Fruit fly (Drosophila melanogaster) whole organism, adult: Measurements from ENCODE around the gene CG33721.
"Not testable (repeated sequence)": the region's sequence is repeated elsewhere in the genome, so short reads cannot be mapped to it uniquely, and the experiment has no call there.

Experiments
- CG11617 ChIP-seq: fragments of 200-800 bp; sonication (Bioruptor generic); optimal IDR thresholded peaks from 2 replicates; lab custom pipeline; 2017; ENCODE audit warnings: mild to moderate bottlenecking, missing biosample characterization, missing genetic modification reagents, missing genetic modification characterization
- CG12768 ChIP-seq: fragments of 200-800 bp; sonication (Bioruptor generic); optimal IDR thresholded peaks from 2 replicates; lab custom pipeline; 2017; ENCODE audit warnings: missing biosample characterization, missing genetic modification characterization, mild to moderate bottlenecking, moderate library complexity, missing genetic modification reagents
- CG14711 ChIP-seq: fragments of 200-800 bp; sonication (Bioruptor generic); optimal IDR thresholded peaks from 2 replicates; lab custom pipeline; 2018; ENCODE audit warnings: missing biosample characterization, mild to moderate bottlenecking, missing genetic modification characterization, moderate library complexity
- CG1620 ChIP-seq: fragments of 200-800 bp; sonication (Bioruptor generic); optimal IDR thresholded peaks from 2 replicates; lab custom pipeline; 2016; ENCODE audit warnings: missing biosample characterization, missing genetic modification characterization
- CG33017 ChIP-seq: fragments of 200-800 bp; sonication (Bioruptor generic); optimal IDR thresholded peaks from 2 replicates; lab custom pipeline; 2018; ENCODE audit warnings: missing biosample characterization, mild to moderate bottlenecking, missing genetic modification characterization, moderate library complexity
- CG5204 ChIP-seq: fragments of 200-800 bp; sonication (Bioruptor generic); optimal IDR thresholded peaks from 2 replicates; lab custom pipeline; 2016; ENCODE audit warnings: missing biosample characterization, missing genetic modification characterization
- CG7045 ChIP-seq: fragments of 200-800 bp; sonication (Bioruptor generic); optimal IDR thresholded peaks from 2 replicates; lab custom pipeline; 2017; ENCODE audit warnings: missing biosample characterization, mild to moderate bottlenecking, missing genetic modification characterization
- CG7101 ChIP-seq: fragments of 200-800 bp; sonication (Bioruptor generic); optimal IDR thresholded peaks from 2 replicates; lab custom pipeline; 2018; ENCODE audit warnings: missing biosample characterization, mild to moderate bottlenecking, missing genetic modification characterization, moderate library complexity
- Clk ChIP-seq: fragments of 200-800 bp; sonication (Bioruptor generic); optimal IDR thresholded peaks from 2 replicates; lab custom pipeline; 2017; ENCODE audit warnings: missing biosample characterization, missing genetic modification characterization
- Crg-1 ChIP-seq: fragments of 200-800 bp; sonication (Bioruptor generic); optimal IDR thresholded peaks from 2 replicates; lab custom pipeline; 2016; ENCODE audit warnings: missing biosample characterization, missing genetic modification characterization
- Hr96 ChIP-seq: fragments of 200-800 bp; sonication (Bioruptor generic); optimal IDR thresholded peaks from 2 replicates; lab custom pipeline; 2016; ENCODE audit warnings: missing biosample characterization, missing genetic modification characterization
- Mnt ChIP-seq: fragments of 200-800 bp; sonication (Bioruptor generic); optimal IDR thresholded peaks from 2 replicates; lab custom pipeline; 2016; ENCODE audit warnings: missing biosample characterization, mild to moderate bottlenecking, missing genetic modification characterization
- bab1 ChIP-seq: fragments of 200-800 bp; sonication (Bioruptor generic); optimal IDR thresholded peaks from 3 replicates; lab custom pipeline; 2019; ENCODE audit warnings: missing biosample characterization, mild to moderate bottlenecking, missing genetic modification characterization, moderate library complexity
- cic ChIP-seq: fragments of 200-800 bp; sonication (Bioruptor generic); optimal IDR thresholded peaks from 2 replicates; lab custom pipeline; 2017; ENCODE audit warnings: missing biosample characterization, mild to moderate bottlenecking, missing genetic modification characterization, moderate library complexity
- cnc ChIP-seq, 2 experiments: fragments of >200 bp; optimal IDR thresholded peaks; 2 replicates each; lab custom pipeline; 2017
- kay ChIP-seq: fragments of 200-800 bp; sonication (Bioruptor generic); peaks from one replicate; lab custom pipeline; 2016; ENCODE audit warnings: missing biosample characterization, missing genetic modification characterization, borderline replicate concordance
- ovo ChIP-seq: fragments of 200-800 bp; sonication (Bioruptor generic); optimal IDR thresholded peaks from 2 replicates; lab custom pipeline; 2016; ENCODE audit warnings: missing biosample characterization, missing genetic modification characterization
- pad ChIP-seq: fragments of 200-800 bp; sonication (Bioruptor generic); optimal IDR thresholded peaks from 3 replicates; lab custom pipeline; 2017; ENCODE audit warnings: missing biosample characterization, missing genetic modification characterization, mild to moderate bottlenecking, moderate library complexity, missing genetic modification reagents
- tj ChIP-seq: fragments of 200-800 bp; sonication (Bioruptor generic); optimal IDR thresholded peaks from 3 replicates; lab custom pipeline; 2017; ENCODE audit warnings: missing biosample characterization, mild to moderate bottlenecking, missing genetic modification characterization, moderate library complexity
- toe ChIP-seq: fragments of 200-800 bp; sonication (Bioruptor generic); optimal IDR thresholded peaks from 2 replicates; lab custom pipeline; 2016; ENCODE audit warnings: missing biosample characterization, missing genetic modification characterization

The CG33721 gene

dm6 chr3R:22330512-22331119 is at the start of gene CG33721:
Gene CG33721, plus strand, starts transcription at chr3R:22331069.
- TF ChIP-seq CG11617 (GFP tag; lab: Kevin White, UChicago) (no peak), cnc (optimal IDR thresholded peaks at IDR 0.05; lab: Kevin White, UChicago) (no peak), cic (GFP tag; lab: Kevin White, UChicago) (no peak), CG14711 (no peak), CG33017 (tag; lab: Kevin White, UChicago) (no peak), CG5204 (GFP tag; lab: Kevin White, UChicago) (no peak), CG7101 (tag; lab: Kevin White, UChicago) (no peak), Clk (GFP tag; lab: Kevin White, UChicago) (no peak)

- TF ChIP-seq pad (GFP tag; lab: Kevin White, UChicago) (no peak), tj (GFP tag; lab: Kevin White, UChicago) (no peak), Hr96 (GFP tag; lab: Kevin White, UChicago) (no peak), Crg-1 (GFP tag; lab: Kevin White, UChicago) (no peak), Clk (GFP tag; lab: Kevin White, UChicago) (no peak), cnc (optimal IDR thresholded peaks at IDR 0.05; lab: Kevin White, UChicago) (no peak), CG12768 (GFP tag; lab: Kevin White, UChicago) (no peak), CG11617 (GFP tag; lab: Kevin White, UChicago) (no peak), toe (GFP tag; lab: Kevin White, UChicago) (no peak)
These were observed 43.4 kb upstream of the CG33721 start for dm6 chr3R:22287470-22287869.

dm6 chr3R:22288305-22288704 is 42.6 kb upstream of the CG33721 start:
- TF ChIP-seq Hr96 (GFP tag; lab: Kevin White, UChicago) (no peak), CG7045 (GFP tag; lab: Kevin White, UChicago) (no peak), CG14711 (no peak), kay (GFP tag; lab: Kevin White, UChicago) (no peak), CG1620 (no peak), pad (GFP tag; lab: Kevin White, UChicago) (no peak), Crg-1 (GFP tag; lab: Kevin White, UChicago) (no peak), bab1 (no peak), tj (GFP tag; lab: Kevin White, UChicago) (no peak), CG33017 (tag; lab: Kevin White, UChicago) (no peak), cnc (optimal IDR thresholded peaks at IDR 0.05; lab: Kevin White, UChicago) (no peak), toe (GFP tag; lab: Kevin White, UChicago) (no peak), Mnt (GFP tag; lab: Kevin White, UChicago) (no peak), CG7101 (tag; lab: Kevin White, UChicago) (no peak), Clk (GFP tag; lab: Kevin White, UChicago) (no peak), ovo (GFP tag; lab: Kevin White, UChicago) (no peak), CG12768 (GFP tag; lab: Kevin White, UChicago) (no peak), CG11617 (GFP tag; lab: Kevin White, UChicago) (no peak), cic (GFP tag; lab: Kevin White, UChicago) (no peak), CG5204 (GFP tag; lab: Kevin White, UChicago) (no peak)

dm6 chr3R:22298505-22298904 is 32.4 kb upstream of the CG33721 start, which contains the start of gene CG7084:
Gene CG7084, plus strand, starts transcription at chr3R:22298805.
- not testable (repeated sequence) for TF ChIP-seq toe (GFP tag; lab: Kevin White, UChicago); tj (GFP tag; lab: Kevin White, UChicago); CG33017 (tag; lab: Kevin White, UChicago)

- TF ChIP-seq Mnt (GFP tag; lab: Kevin White, UChicago) (no peak), CG12768 (GFP tag; lab: Kevin White, UChicago) (no peak), CG5204 (GFP tag; lab: Kevin White, UChicago) (no peak), CG11617 (GFP tag; lab: Kevin White, UChicago) (no peak), CG14711 (no peak), cic (GFP tag; lab: Kevin White, UChicago) (no peak), CG7045 (GFP tag; lab: Kevin White, UChicago) (no peak), Clk (GFP tag; lab: Kevin White, UChicago) (no peak), CG7101 (tag; lab: Kevin White, UChicago) (no peak), kay (GFP tag; lab: Kevin White, UChicago) (no peak), toe (GFP tag; lab: Kevin White, UChicago) (no peak), Hr96 (GFP tag; lab: Kevin White, UChicago) (no peak), CG1620 (no peak), tj (GFP tag; lab: Kevin White, UChicago) (no peak), CG33017 (tag; lab: Kevin White, UChicago) (no peak), cnc (optimal IDR thresholded peaks at IDR 0.05; lab: Kevin White, UChicago) (no peak), Crg-1 (GFP tag; lab: Kevin White, UChicago) (no peak)
These were observed 30.8 kb upstream of the CG33721 start for dm6 chr3R:22300064-22300463.

dm6 chr3R:22323994-22324393 is 6.9 kb upstream of the CG33721 start, which contains the start of gene CG34377:
Gene CG34377, minus strand, starts transcription at chr3R:22324094.
- TF ChIP-seq CG7045 (GFP tag; lab: Kevin White, UChicago) (no peak), CG5204 (GFP tag; lab: Kevin White, UChicago) (no peak), ovo (GFP tag; lab: Kevin White, UChicago) (no peak), CG7101 (tag; lab: Kevin White, UChicago) (no peak), Mnt (GFP tag; lab: Kevin White, UChicago) (no peak), toe (GFP tag; lab: Kevin White, UChicago) (no peak), CG11617 (GFP tag; lab: Kevin White, UChicago) (no peak), pad (GFP tag; lab: Kevin White, UChicago) (no peak), CG33017 (tag; lab: Kevin White, UChicago) (no peak), CG12768 (GFP tag; lab: Kevin White, UChicago) (no peak)
